Worm (Caenorhabditis elegans) whole organism, late embryonic: ENCODE data around the gene ZK54.3.
"Not testable (repeated sequence)": the region's sequence is repeated elsewhere in the genome, so short reads cannot be mapped to it uniquely, and the experiment has no call there.

ENCODE experiments used
- C38D4.7 ChIP-seq: fragments of 200-800 bp; sonication (Bioruptor generic); optimal IDR thresholded peaks from 2 replicates; lab custom pipeline; 2018; ENCODE audit warnings: mild to moderate bottlenecking, missing genetic modification characterization, moderate library complexity, missing compliant biosample characterization
- F13H6.1 ChIP-seq: sonication (generic microtip); optimal IDR thresholded peaks from 2 replicates; lab custom pipeline; 2016; ENCODE audit warnings: missing genetic modification characterization, missing compliant biosample characterization
- T23F11.4 ChIP-seq: fragments of 200-800 bp; sonication (Bioruptor generic); optimal IDR thresholded peaks from 2 replicates; lab custom pipeline; 2018; ENCODE audit warnings: mild to moderate bottlenecking, missing genetic modification characterization, missing compliant biosample characterization
- Y22D7AL.16 ChIP-seq: sonication (generic microtip); optimal IDR thresholded peaks from 2 replicates; lab custom pipeline; 2016; ENCODE audit warnings: missing genetic modification characterization, missing compliant biosample characterization
- ceh-18 ChIP-seq: sonication (generic microtip); optimal IDR thresholded peaks from 2 replicates; lab custom pipeline; 2016; ENCODE audit warnings: missing genetic modification characterization, missing compliant biosample characterization
- ceh-2 ChIP-seq: sonication (generic microtip); optimal IDR thresholded peaks from 2 replicates; lab custom pipeline; 2016; ENCODE audit warnings: missing genotype, missing genetic modification characterization, missing compliant biosample characterization
- ceh-22 ChIP-seq: sonication (generic microtip); optimal IDR thresholded peaks from 2 replicates; lab custom pipeline; 2017; ENCODE audit warnings: missing biosample characterization, missing genetic modification characterization
- ceh-31 ChIP-seq: sonication (generic microtip); optimal IDR thresholded peaks from 2 replicates; lab custom pipeline; 2016; ENCODE audit warnings: missing genetic modification characterization, missing compliant biosample characterization
- ceh-34 ChIP-seq: sonication (generic microtip); optimal IDR thresholded peaks from 2 replicates; lab custom pipeline; 2016; ENCODE audit warnings: mild to moderate bottlenecking, missing genetic modification characterization, missing compliant biosample characterization
- ceh-45 ChIP-seq: fragments of 200-800 bp; sonication (Bioruptor generic); IDR thresholded peaks from 2 replicates; pipeline ENCODE4 v1.3.6; 2022; ENCODE audit warnings: missing genetic modification reagents, missing genetic modification characterization, missing compliant biosample characterization
- ceh-48 ChIP-seq: sonication (generic microtip); optimal IDR thresholded peaks from 2 replicates; lab custom pipeline; 2016; ENCODE audit warnings: missing genetic modification characterization, inconsistent platforms, missing compliant biosample characterization
- dve-1 ChIP-seq: sonication (generic microtip); optimal IDR thresholded peaks from 2 replicates; lab custom pipeline; 2017; ENCODE audit warnings: antibody characterized with exemption, mild to moderate bottlenecking, missing genetic modification characterization, missing compliant biosample characterization
- elt-2 ChIP-seq: sonication (generic microtip); optimal IDR thresholded peaks from 2 replicates; lab custom pipeline; 2016; ENCODE audit warnings: missing genetic modification reagents, missing genetic modification characterization, missing compliant biosample characterization
- ets-4 ChIP-seq: sonication (generic microtip); optimal IDR thresholded peaks from 2 replicates; lab custom pipeline; 2016; ENCODE audit warnings: missing genetic modification characterization, missing compliant biosample characterization
- eyg-1 ChIP-seq: sonication (generic microtip); optimal IDR thresholded peaks from 2 replicates; lab custom pipeline; 2016; ENCODE audit warnings: missing genotype, missing genetic modification characterization, missing compliant biosample characterization
- fkh-10 ChIP-seq: fragments of 150-350 bp; optimal IDR thresholded peaks from 2 replicates; lab custom pipeline; 2014; ENCODE audit warnings: missing biosample characterization, missing genetic modification reagents, missing genetic modification characterization
- hlh-30 ChIP-seq: sonication (generic microtip); optimal IDR thresholded peaks from 2 replicates; lab custom pipeline; 2017; ENCODE audit warnings: antibody characterized with exemption, missing genetic modification characterization, missing compliant biosample characterization; ENCODE audit not compliant: insufficient read depth
- hlh-6 ChIP-seq: sonication (generic microtip); optimal IDR thresholded peaks from 2 replicates; lab custom pipeline; 2016; ENCODE audit warnings: missing genotype, missing genetic modification characterization, missing compliant biosample characterization
- madf-2 ChIP-seq: sonication (generic microtip); optimal IDR thresholded peaks from 2 replicates; lab custom pipeline; 2017; ENCODE audit warnings: missing genetic modification characterization, missing compliant biosample characterization
- nfya-1 ChIP-seq: sonication (generic microtip); optimal IDR thresholded peaks from 2 replicates; lab custom pipeline; 2017; ENCODE audit warnings: missing genetic modification characterization, mild to moderate bottlenecking, missing compliant biosample characterization, antibody characterized with exemption, moderate library complexity
- nhr-232 ChIP-seq: sonication (generic microtip); optimal IDR thresholded peaks from 2 replicates; lab custom pipeline; 2016; ENCODE audit warnings: missing genetic modification characterization, missing compliant biosample characterization
- pat-9 ChIP-seq: fragments of 200-800 bp; sonication (Bioruptor generic); optimal IDR thresholded peaks from 2 replicates; lab custom pipeline; 2018; ENCODE audit warnings: mild to moderate bottlenecking, missing genetic modification characterization, moderate library complexity, missing compliant biosample characterization
- pax-1 ChIP-seq: fragments of 150-350 bp; optimal IDR thresholded peaks from 2 replicates; lab custom pipeline; 2014; ENCODE audit warnings: missing biosample characterization, missing genetic modification characterization
- ref-2 ChIP-seq: sonication (generic microtip); optimal IDR thresholded peaks from 2 replicates; lab custom pipeline; 2016; ENCODE audit warnings: missing genetic modification characterization, missing compliant biosample characterization
- rnt-1 ChIP-seq: sonication (generic microtip); optimal IDR thresholded peaks from 2 replicates; lab custom pipeline; 2016; ENCODE audit warnings: missing genetic modification characterization, missing compliant biosample characterization
- sdc-2 ChIP-seq: sonication (generic microtip); optimal IDR thresholded peaks from 2 replicates; lab custom pipeline; 2016; ENCODE audit warnings: missing genotype, missing genetic modification characterization, missing compliant biosample characterization
- sox-2 ChIP-seq: fragments of 200-800 bp; sonication (Bioruptor generic); IDR thresholded peaks from 2 replicates; pipeline ENCODE4 v1.3.6; 2022; ENCODE audit warnings: missing genetic modification reagents, missing genetic modification characterization, missing compliant biosample characterization
- syd-9 ChIP-seq: sonication (generic microtip); optimal IDR thresholded peaks from 2 replicates; lab custom pipeline; 2016; ENCODE audit warnings: mild to moderate bottlenecking, missing genetic modification characterization, moderate library complexity, missing compliant biosample characterization
- tbx-2 ChIP-seq: sonication (generic microtip); optimal IDR thresholded peaks from 2 replicates; lab custom pipeline; 2016; ENCODE audit warnings: missing genetic modification characterization, missing compliant biosample characterization
- unc-3 ChIP-seq, 2 experiments: fragments of 200-800 bp in 1 of 2; sonication (Bioruptor generic) in 1 of 2; sonication (generic microtip) in 1 of 2; conservative IDR thresholded peaks in 1 of 2; optimal IDR thresholded peaks in 1 of 2; 2 replicates each; pipeline versions ENCODE4 v1.3.6 to Lab custom; 2016 to 2022; ENCODE audit warnings: missing compliant biosample characterization in 2 of 2, missing genetic modification characterization in 2 of 2, missing genetic modification reagents in 1 of 2
- unc-42 ChIP-seq: sonication (generic microtip); optimal IDR thresholded peaks from 2 replicates; lab custom pipeline; 2016; ENCODE audit warnings: missing genotype, missing genetic modification characterization, missing compliant biosample characterization
- unc-55 ChIP-seq: sonication (generic microtip); optimal IDR thresholded peaks from 2 replicates; lab custom pipeline; 2017; ENCODE audit warnings: missing biosample characterization, missing genetic modification reagents, missing genetic modification characterization
- unc-86 ChIP-seq: sonication (generic microtip); optimal IDR thresholded peaks from 2 replicates; lab custom pipeline; 2016; ENCODE audit warnings: missing genetic modification characterization, missing compliant biosample characterization

Gene ZK54.3

DNA sequence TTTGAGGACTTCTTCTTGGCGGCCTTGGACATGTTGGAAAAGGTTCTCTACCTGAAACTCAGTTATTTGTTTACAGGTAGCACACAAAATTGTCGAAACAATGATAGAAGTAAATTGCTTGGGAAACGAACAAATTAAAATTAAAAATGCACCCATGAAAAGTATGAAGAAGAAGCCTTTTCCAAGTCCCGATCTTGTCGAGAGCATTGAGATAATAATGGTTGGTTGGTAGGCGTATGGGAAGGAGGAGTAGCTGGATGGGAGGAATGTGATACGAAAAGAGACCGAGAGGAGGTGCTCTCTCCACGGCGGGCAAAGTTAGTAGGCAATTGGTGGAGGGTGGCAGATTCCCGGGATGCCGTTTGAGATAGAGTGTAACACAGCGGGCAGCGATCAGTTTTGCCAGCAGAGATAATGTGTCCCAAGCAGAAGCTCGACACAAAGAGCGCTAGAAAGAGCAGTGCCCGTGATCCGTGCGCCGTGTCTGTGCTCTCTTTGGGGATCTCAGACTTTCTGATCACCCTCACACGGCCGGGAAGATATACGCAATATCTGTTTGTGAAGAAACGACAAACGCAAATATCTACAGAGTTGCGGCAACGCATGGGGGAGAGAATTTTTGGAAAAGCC lies 10.2 kb downstream of the ZK54.3 start, which contains the start of gene mlc-2:
Gene mlc-2 (minus strand): TSS at position 51 of the 630 bp plus-strand sequence.
- no peak for TF ChIP-seq sox-2 (GFP tag; lab: Robert Waterston, UW)
- no peak for TF ChIP-seq ets-4 (tag; lab: Kevin White, UChicago)
- peak; percentile 24 for TF ChIP-seq pat-9
- peak; percentile 19 for TF ChIP-seq ref-2 (tag; lab: Kevin White, UChicago)
- no peak for TF ChIP-seq ceh-2
- no peak for TF ChIP-seq ceh-48
- TF ChIP-seq tbx-2 (tag; lab: Kevin White, UChicago): peak; percentile 39
- no peak for TF ChIP-seq T23F11.4
- peak; percentile 72 for TF ChIP-seq ceh-34 (tag; lab: Kevin White, UChicago)
- TF ChIP-seq rnt-1 (tag; lab: Kevin White, UChicago): peak; percentile 78
- TF ChIP-seq hlh-6 (tag; lab: Kevin White, UChicago): peak; percentile 8
- TF ChIP-seq unc-3 (GFP tag; conservative IDR thresholded peaks at IDR 0.05; lab: Robert Waterston, UW): 0 out of 2 replicates have a peak, but pooled peaks have one; percentile 16
- no peak for TF ChIP-seq unc-3 (tag; optimal IDR thresholded peaks at IDR 0.05; lab: Kevin White, UChicago)
- TF ChIP-seq sdc-2 (tag; lab: Kevin White, UChicago): peak; percentile 33
- peak; percentile 93 for TF ChIP-seq ceh-18 (tag; lab: Kevin White, UChicago)
- peak; percentile 58 for TF ChIP-seq syd-9 (tag; lab: Kevin White, UChicago)
- peak; percentile 31 for TF ChIP-seq unc-55
- no peak for TF ChIP-seq ceh-22
- no peak for TF ChIP-seq F13H6.1 (tag; lab: Kevin White, UChicago)

ce11 chrX:17451410-17451809 lies 15.4 kb downstream of the ZK54.3 start, which contains the start of gene C36E6.2:
TSS of gene C36E6.2 (plus strand) at chrX:17451670.
- TF ChIP-seq unc-86 (tag; lab: Kevin White, UChicago): no peak
- no peak for TF ChIP-seq pax-1
- no peak for TF ChIP-seq dve-1 (tag; lab: Kevin White, UChicago)
- TF ChIP-seq nfya-1 (tag; lab: Kevin White, UChicago): peak; percentile 63
- TF ChIP-seq ets-4 (tag; lab: Kevin White, UChicago): no peak
- no peak for TF ChIP-seq Y22D7AL.16 (tag; lab: Kevin White, UChicago)
- TF ChIP-seq ceh-34 (tag; lab: Kevin White, UChicago): peak; percentile 27
- no peak for TF ChIP-seq C38D4.7 (GFP tag; lab: Kevin White, UChicago)
- no peak for TF ChIP-seq eyg-1
- no peak for TF ChIP-seq nhr-232 (tag; lab: Kevin White, UChicago)
- peak; percentile 83 for TF ChIP-seq sox-2 (GFP tag; lab: Robert Waterston, UW)
- no peak for TF ChIP-seq elt-2
- peak; percentile 60 for TF ChIP-seq ceh-31 (tag; lab: Kevin White, UChicago)
- TF ChIP-seq fkh-10: no peak
- no peak for TF ChIP-seq madf-2 (tag; lab: Kevin White, UChicago)
- TF ChIP-seq hlh-30 (tag; lab: Kevin White, UChicago): peak; percentile 96
- TF ChIP-seq unc-42: no peak
- peak; percentile 61 for TF ChIP-seq sdc-2 (tag; lab: Kevin White, UChicago)
- no peak for TF ChIP-seq ceh-22
- peak; percentile 25 for TF ChIP-seq tbx-2 (tag; lab: Kevin White, UChicago)

DNA sequence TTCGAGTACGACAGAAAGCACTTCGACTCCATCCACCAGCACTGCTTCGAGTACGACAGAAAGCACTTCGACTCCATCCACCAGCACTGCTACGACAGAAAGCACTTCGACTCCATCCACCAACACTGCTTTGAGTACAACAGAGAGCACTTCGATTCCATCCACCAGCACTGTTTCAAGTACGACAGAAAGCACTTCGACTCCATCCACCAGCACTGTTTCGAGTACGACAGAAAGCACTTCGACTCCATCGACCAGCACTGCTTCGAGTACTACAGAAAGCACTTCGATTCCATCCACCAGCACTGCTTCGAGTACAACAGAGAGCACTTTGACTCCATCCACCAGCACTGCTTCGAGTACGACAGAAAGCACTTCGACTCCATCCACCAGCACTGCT lies 21.6 kb downstream of the ZK54.3 start:
- peak; percentile 51; the same call in 1 of the 2 replicates for TF ChIP-seq unc-3 (GFP tag; conservative IDR thresholded peaks at IDR 0.05; lab: Robert Waterston, UW)
- TF ChIP-seq unc-3 (tag; optimal IDR thresholded peaks at IDR 0.05; lab: Kevin White, UChicago): not testable (repeated sequence)
- TF ChIP-seq, all 69 proteins: peak for 1; not testable (repeated sequence) for 68

ce11 chrX:17444683-17445082 lies 22.1 kb downstream of the ZK54.3 start:
- TF ChIP-seq unc-3 (GFP tag; conservative IDR thresholded peaks at IDR 0.05; lab: Robert Waterston, UW) (peak; percentile 6; the same call in 1 of the 2 replicates), ceh-45 (peak; percentile 37; the same call in 1 of the 2 replicates)
- TF ChIP-seq unc-3 (tag; optimal IDR thresholded peaks at IDR 0.05; lab: Kevin White, UChicago): not testable (repeated sequence)
